Fruit fly (Drosophila melanogaster) Kc167 (cell line): ENCODE data around the gene CG34267.

Experiments
- Myc ChIP-seq: fragments of >200 bp; optimal IDR thresholded peaks from 2 replicates; lab custom pipeline; 2017; ENCODE audit warnings: missing external identifiers
- Sin3A ChIP-seq: fragments of >200 bp; optimal IDR thresholded peaks from 2 replicates; lab custom pipeline; 2018; ENCODE audit warnings: missing external identifiers
- h ChIP-seq: fragments of >200 bp; optimal IDR thresholded peaks from 3 replicates; lab custom pipeline; 2018; ENCODE audit warnings: missing external identifiers
- insv ChIP-seq: fragments of >200 bp; optimal IDR thresholded peaks from 3 replicates; lab custom pipeline; 2018; ENCODE audit warnings: missing external identifiers
- psq ChIP-seq: fragments of >200 bp; optimal IDR thresholded peaks from 2 replicates; lab custom pipeline; 2017; ENCODE audit warnings: missing external identifiers
- ttk ChIP-seq: sonication (Bioruptor generic); optimal IDR thresholded peaks from 2 replicates; lab custom pipeline; 2017; ENCODE audit warnings: missing external identifiers

CG34267 gene

dm6 chr3L:500351-501015 is at the start of gene CG34267, which contains the start of gene CG34268:
CG34267 (minus strand) TSS chr3L:500451.
CG34268 (plus strand) TSS chr3L:500965.
- no peak for TF ChIP-seq psq (lab: Kevin White, UChicago)
- TF ChIP-seq h (lab: Kevin White, UChicago) = no peak
- no peak for TF ChIP-seq insv
- no peak for TF ChIP-seq Myc (lab: Kevin White, UChicago)
- no peak for TF ChIP-seq Sin3A
- TF ChIP-seq ttk (lab: Kevin White, UChicago) = no peak

DNA sequence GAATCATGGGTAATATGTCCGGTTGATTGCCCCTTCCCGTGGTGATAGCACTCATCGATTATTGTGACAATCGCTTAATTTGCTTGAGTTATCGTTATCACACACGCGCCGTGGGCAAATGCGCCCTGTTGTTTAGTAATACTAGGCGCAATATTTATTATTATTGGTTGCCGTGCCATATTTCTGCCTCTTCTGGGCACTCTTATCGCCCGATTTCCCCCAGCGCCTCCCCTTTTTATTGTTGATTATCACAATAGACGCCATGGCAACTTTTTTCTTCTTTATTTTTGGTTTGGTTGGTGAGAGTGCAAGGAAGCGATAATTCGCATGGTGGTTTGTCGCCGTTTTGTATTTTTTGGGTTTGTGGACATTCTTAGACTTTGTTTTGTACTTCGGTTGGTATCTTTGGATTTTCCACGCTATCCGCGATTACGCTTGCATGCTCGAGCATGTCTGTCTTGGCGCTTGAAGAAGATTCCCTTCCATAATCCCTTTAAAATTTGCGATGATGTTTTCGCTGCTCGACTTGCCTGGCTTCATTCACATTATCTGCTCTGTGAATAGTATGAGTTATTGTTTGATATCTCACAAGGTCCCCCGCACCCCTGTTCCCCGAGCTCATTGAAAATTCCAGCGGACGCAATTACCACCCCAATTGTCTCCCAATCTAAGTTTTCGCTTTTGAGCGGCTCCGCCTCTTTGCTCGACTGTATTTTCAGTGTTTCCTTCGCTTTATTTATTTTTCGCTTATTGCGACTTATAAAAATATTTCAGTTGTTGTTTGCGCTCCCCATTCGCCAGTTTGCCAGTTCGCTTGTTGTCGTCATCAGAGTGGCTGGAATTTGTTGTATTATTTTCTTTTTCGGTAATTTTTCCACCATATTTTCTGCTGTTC is 48.3 kb upstream of the CG34267 start:
- no peak for TF ChIP-seq insv
- no peak for TF ChIP-seq Sin3A
- no peak for TF ChIP-seq h (lab: Kevin White, UChicago)
- no peak for TF ChIP-seq psq (lab: Kevin White, UChicago)
- no peak for TF ChIP-seq ttk (lab: Kevin White, UChicago)

dm6 chr3L:546819-547441 is 46.7 kb upstream of the CG34267 start:
- TF ChIP-seq psq (lab: Kevin White, UChicago) (no peak), insv (no peak), ttk (lab: Kevin White, UChicago) (no peak), Myc (lab: Kevin White, UChicago) (no peak), Sin3A (no peak), h (lab: Kevin White, UChicago) (no peak)

DNA sequence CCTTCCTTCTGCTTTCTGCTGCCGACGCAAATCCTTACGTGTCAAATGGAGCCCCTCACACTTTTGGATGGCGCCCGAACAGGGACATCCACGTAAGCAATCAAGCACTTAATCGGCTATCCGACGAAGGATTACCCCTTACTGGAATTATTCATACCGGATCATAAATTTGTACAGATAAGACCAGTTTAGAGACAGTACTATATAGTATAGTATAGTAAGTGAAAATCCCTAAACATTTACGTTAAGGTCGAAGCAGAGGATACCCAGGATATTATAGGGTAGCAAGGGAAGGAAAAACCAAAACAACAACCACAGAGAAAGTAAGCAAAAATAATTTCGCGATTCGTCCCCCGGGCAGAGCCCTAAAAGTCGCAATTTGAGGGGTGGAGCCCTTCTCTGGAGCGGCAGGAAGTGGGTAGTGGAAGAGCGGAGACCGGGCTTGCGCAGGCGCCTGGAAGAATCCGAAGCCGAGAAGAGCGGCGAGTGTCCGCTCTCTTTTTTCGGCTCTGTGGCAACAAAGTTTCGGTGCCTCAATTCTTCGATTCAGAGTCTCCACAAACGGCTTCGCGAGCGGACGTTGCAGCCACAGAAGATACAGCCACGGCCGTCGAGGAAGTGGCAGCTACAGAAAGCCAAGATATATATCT is 45.4 kb upstream of the CG34267 start:
- TF ChIP-seq h (lab: Kevin White, UChicago) (no peak), psq (lab: Kevin White, UChicago) (no peak), ttk (lab: Kevin White, UChicago) (no peak), Myc (lab: Kevin White, UChicago) (no peak), insv (no peak), Sin3A (no peak)

DNA sequence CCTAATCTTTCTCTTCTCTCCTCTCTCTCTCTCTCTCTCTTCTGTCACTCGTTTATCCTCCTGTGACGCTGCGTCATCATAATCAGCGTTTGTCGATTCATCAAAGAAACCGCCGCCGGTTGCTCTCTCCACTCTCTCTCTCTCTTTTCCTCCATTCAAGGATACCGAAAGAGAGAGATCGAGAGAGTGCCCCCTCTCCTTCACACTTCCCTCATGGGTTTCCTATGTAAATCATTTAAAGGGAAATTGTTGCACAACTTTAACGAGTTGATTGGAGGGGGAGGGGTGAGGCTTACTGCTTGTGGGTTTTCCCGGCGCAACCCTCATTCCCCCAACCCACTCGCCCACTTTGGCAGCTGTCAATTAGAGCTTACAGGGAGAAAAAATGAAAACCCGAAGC is 44.0 kb upstream of the CG34267 start:
- no peak for TF ChIP-seq h (lab: Kevin White, UChicago)
- no peak for TF ChIP-seq Sin3A
- TF ChIP-seq psq (lab: Kevin White, UChicago) = no peak
- TF ChIP-seq Myc (lab: Kevin White, UChicago) = no peak
- no peak for TF ChIP-seq insv
- TF ChIP-seq ttk (lab: Kevin White, UChicago) = no peak

- TF ChIP-seq insv (no peak), Sin3A (no peak), psq (lab: Kevin White, UChicago) (no peak), ttk (lab: Kevin White, UChicago) (no peak), h (lab: Kevin White, UChicago) (no peak), Myc (lab: Kevin White, UChicago) (no peak)
These were observed 42.8 kb upstream of the CG34267 start, which contains the start of the genes Cypl and Hipk for dm6 chr3L:542863-543635. Cypl (minus strand) TSS chr3L:542931. Hipk (plus strand) TSS chr3L:543060.

- TF ChIP-seq Myc (lab: Kevin White, UChicago) (no peak), psq (lab: Kevin White, UChicago) (peak; percentile 82)
These were observed 40.3 kb upstream of the CG34267 start, which contains the start of the genes klar and BORCS6 for dm6 chr3L:540432-540973. klar (minus strand) TSS chr3L:540614. BORCS6 (plus strand) TSS chr3L:540851.

- no peak for TF ChIP-seq ttk (lab: Kevin White, UChicago)
- TF ChIP-seq insv = no peak
These were observed 39.8 kb upstream of the CG34267 start for dm6 chr3L:540089-540407.

- no peak for TF ChIP-seq h (lab: Kevin White, UChicago)
- TF ChIP-seq psq (lab: Kevin White, UChicago) = no peak
- no peak for TF ChIP-seq ttk (lab: Kevin White, UChicago)
- TF ChIP-seq Myc (lab: Kevin White, UChicago) = no peak
- TF ChIP-seq Sin3A = no peak
- TF ChIP-seq insv = no peak
These were observed 39.3 kb upstream of the CG34267 start for dm6 chr3L:539383-540088.

dm6 chr3L:536104-536503 is 35.9 kb upstream of the CG34267 start:
- TF ChIP-seq h (lab: Kevin White, UChicago) (no peak), psq (lab: Kevin White, UChicago) (no peak), ttk (lab: Kevin White, UChicago) (no peak), Sin3A (no peak), insv (no peak), Myc (lab: Kevin White, UChicago) (no peak)
